Fruit fly (Drosophila melanogaster) whole organism, wandering third instar larva: ENCODE data around the gene mthl14.

Source experiments
- CG9705 ChIP-seq: fragments of 200-800 bp; sonication (Bioruptor generic); optimal IDR thresholded peaks from 2 replicates; lab custom pipeline; 2018; ENCODE audit warnings: missing biosample characterization, mild to moderate bottlenecking, missing genetic modification characterization
- Dif ChIP-seq: fragments of 200-275, 200-300 bp; sonication (Bioruptor generic); optimal IDR thresholded peaks from 2 replicates; lab custom pipeline; 2018; ENCODE audit warnings: missing biosample characterization, missing genetic modification characterization; ENCODE audit not compliant: partially characterized antibody
- HLH106 ChIP-seq: fragments of 200-800 bp; optimal IDR thresholded peaks from 3 replicates; lab custom pipeline; 2019; ENCODE audit warnings: missing biosample characterization, mild to moderate bottlenecking, missing genetic modification characterization, moderate library complexity
- N ChIP-seq: fragments of >200 bp; optimal IDR thresholded peaks from 2 replicates; lab custom pipeline; 2018; ENCODE audit warnings: missing biosample characterization, missing external identifiers, missing genetic modification characterization
- foxo ChIP-seq, 2 experiments: fragments of 200-800 bp; sonication (Bioruptor generic); optimal IDR thresholded peaks; 2 replicates in 1 of 2; 3 replicates in 1 of 2; lab custom pipeline; 2016 to 2017; ENCODE audit warnings: missing biosample characterization in 2 of 2, missing genetic modification characterization in 2 of 2
- fru ChIP-seq: fragments of 200-800 bp; sonication (Bioruptor generic); optimal IDR thresholded peaks from 3 replicates; lab custom pipeline; 2016; ENCODE audit warnings: missing biosample characterization, mild to moderate bottlenecking, missing genetic modification characterization
- h ChIP-seq: fragments of 200-800 bp; sonication (Bioruptor generic); optimal IDR thresholded peaks from 3 replicates; lab custom pipeline; 2016; ENCODE audit warnings: missing biosample characterization, mild to moderate bottlenecking, missing genetic modification characterization
- jim ChIP-seq: fragments of 175-275, 200-325 bp; sonication (Bioruptor generic); optimal IDR thresholded peaks from 2 replicates; lab custom pipeline; 2016; ENCODE audit warnings: missing biosample characterization, mild to moderate bottlenecking, missing genetic modification characterization
- psq ChIP-seq: fragments of 200-800 bp; sonication (Bioruptor generic); optimal IDR thresholded peaks from 3 replicates; lab custom pipeline; 2017; ENCODE audit warnings: missing biosample characterization, mild to moderate bottlenecking, missing genetic modification characterization, moderate library complexity
- rgr ChIP-seq: fragments of 200-800 bp; sonication (Bioruptor generic); optimal IDR thresholded peaks from 3 replicates; lab custom pipeline; 2016; ENCODE audit warnings: missing biosample characterization, mild to moderate bottlenecking, missing genetic modification characterization
- sage ChIP-seq: fragments of 200-800 bp; sonication (Bioruptor generic); optimal IDR thresholded peaks from 2 replicates; lab custom pipeline; 2016; ENCODE audit warnings: missing biosample characterization, mild to moderate bottlenecking, missing genetic modification characterization
- sv ChIP-seq: fragments of 200-800 bp; sonication (Bioruptor generic); optimal IDR thresholded peaks from 3 replicates; lab custom pipeline; 2016; ENCODE audit warnings: missing biosample characterization, missing genetic modification characterization
- tai ChIP-seq: sonication (Bioruptor generic); optimal IDR thresholded peaks from 2 replicates; lab custom pipeline; 2016; ENCODE audit warnings: missing biosample characterization, missing genetic modification characterization
- usp ChIP-seq: fragments of >200 bp; optimal IDR thresholded peaks from 2 replicates; lab custom pipeline; 2017; ENCODE audit warnings: missing biosample characterization, missing genetic modification characterization

DNA sequence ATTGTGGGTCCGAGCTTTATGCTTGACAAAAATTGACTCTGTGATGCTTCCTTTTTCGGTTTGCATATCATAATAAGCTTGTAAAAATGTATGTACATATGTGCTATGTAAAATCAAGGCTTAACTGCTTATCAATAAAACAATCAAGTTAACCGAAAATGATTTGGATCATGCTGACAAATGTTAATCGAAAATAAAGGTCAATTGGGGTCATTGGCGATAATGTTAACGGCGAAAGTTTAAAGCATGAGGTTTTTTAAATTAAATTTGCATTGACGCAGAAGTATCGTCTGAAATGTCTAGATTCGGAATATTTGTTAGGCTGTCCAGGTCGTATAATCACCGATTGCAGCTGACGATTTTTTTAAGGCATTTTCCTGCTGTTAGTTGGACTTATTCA, 31.0 kb upstream of the mthl14 start, which contains the start of gene Kaz1-ORFB:
- no peak for TF ChIP-seq usp
- no peak for TF ChIP-seq foxo (GFP tag; optimal IDR thresholded peaks at IDR 0.05; lab: Kevin White, UChicago)
- TF ChIP-seq fru (GFP tag; lab: Kevin White, UChicago) = no peak
- TF ChIP-seq jim (GFP tag; lab: Kevin White, UChicago) = no peak
- TF ChIP-seq sv (GFP tag; lab: Kevin White, UChicago) = no peak
- no peak for TF ChIP-seq psq (GFP tag; lab: Kevin White, UChicago)
- no peak for TF ChIP-seq Dif (GFP tag; lab: Kevin White, UChicago)
- no peak for TF ChIP-seq CG9705 (GFP tag; lab: Kevin White, UChicago)
- TF ChIP-seq HLH106 (tag; lab: Kevin White, UChicago) = no peak
- TF ChIP-seq N (GFP tag; lab: Kevin White, UChicago) = no peak
- TF ChIP-seq h (GFP tag; lab: Kevin White, UChicago) = no peak
- no peak for TF ChIP-seq rgr (GFP tag; lab: Kevin White, UChicago)
- no peak for TF ChIP-seq tai (GFP tag; lab: Kevin White, UChicago)
- TF ChIP-seq sage (GFP tag; lab: Kevin White, UChicago) = no peak
